Fruit fly (Drosophila melanogaster): ENCODE data around the gene Frl.

The Frl gene

DNA sequence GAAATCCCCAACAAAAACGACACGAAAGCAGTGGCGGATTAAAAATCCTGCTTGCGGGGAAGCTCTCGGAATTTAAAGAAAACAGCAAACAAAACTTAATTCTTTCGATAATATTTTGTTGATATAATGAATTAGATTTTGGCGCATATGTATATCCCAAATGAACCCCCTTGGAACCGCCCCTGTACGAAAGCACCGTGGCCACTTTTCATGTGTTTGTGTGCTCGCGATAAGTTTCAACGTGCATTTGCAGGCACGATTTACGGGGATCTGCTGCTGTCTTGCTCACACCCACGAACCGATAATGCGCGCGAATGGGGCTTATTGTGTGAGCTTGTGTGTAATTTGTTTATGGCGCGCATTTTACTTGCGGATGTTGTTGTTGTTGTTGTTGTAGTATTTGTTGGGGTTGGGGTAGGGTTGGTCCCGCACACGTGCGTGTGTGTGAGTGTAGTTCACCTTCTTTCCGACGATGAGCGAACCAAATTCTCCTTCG, 48.0 kb upstream of the Frl start (continued):
- TF ChIP-seq CG4617 (GFP tag; optimal IDR thresholded peaks at IDR 0.05; ENCODE audit: borderline replicate concordance) (no peak), CG2875 (GFP tag; optimal IDR thresholded peaks at IDR 0.05) (peak; percentile 93), ind (GFP tag; optimal IDR thresholded peaks at IDR 0.05) (peak; percentile 97), sim (GFP tag; IDR thresholded peaks at IDR 0.05) (peak; percentile 61; the same call in 1 of the 2 replicates), Sry-δ (GFP tag; optimal IDR thresholded peaks at IDR 0.05) (peak; percentile 73), Aef1 (GFP tag; IDR thresholded peaks at IDR 0.05) (peak; percentile 98), CG7987 (GFP tag; optimal IDR thresholded peaks at IDR 0.05) (peak; percentile 87), CG6791 (GFP tag; IDR thresholded peaks at IDR 0.05; ENCODE audit: partially characterized antibody) (no peak), Atf6 (GFP tag; IDR thresholded peaks at IDR 0.05) (peak; percentile 92), CG9609 (GFP tag; optimal IDR thresholded peaks at IDR 0.05) (peak; percentile 96), CG32767 (GFP tag; IDR thresholded peaks at IDR 0.05) (peak; percentile 93), CG17829 (tag; optimal IDR thresholded peaks at IDR 0.05) (peak; percentile 87), E2f2 (GFP tag; IDR thresholded peaks at IDR 0.05) (peak; percentile 78), gro (GFP tag; optimal IDR thresholded peaks at IDR 0.05) (peak; percentile 93), CG34422 (GFP tag; IDR thresholded peaks at IDR 0.05) (peak; percentile 97), CG3995 (GFP tag; optimal IDR thresholded peaks at IDR 0.05) (peak; percentile 65), CG10209 (GFP tag; optimal IDR thresholded peaks at IDR 0.05) (peak; percentile 95), dpn (GFP tag; optimal IDR thresholded peaks at IDR 0.05) (peak; percentile 97), CG8089 (GFP tag; optimal IDR thresholded peaks at IDR 0.05) (peak; percentile 91), Sox100B (GFP tag; optimal IDR thresholded peaks at IDR 0.05) (peak; percentile 93), CG13123 (GFP tag; optimal IDR thresholded peaks at IDR 0.05) (peak; percentile 90), CG17361 (GFP tag; IDR thresholded peaks at IDR 0.05) (peak; percentile 96), Usf (GFP tag; optimal IDR thresholded peaks at IDR 0.05) (peak; percentile 66), sna (GFP tag; IDR thresholded peaks at IDR 0.05; ENCODE audit: partially characterized antibody) (no peak), CG7786 (GFP tag; optimal IDR thresholded peaks at IDR 0.05) (peak; percentile 97), tna (GFP tag; IDR thresholded peaks at IDR 0.05; ENCODE audit: partially characterized antibody) (no peak), gcm2 (GFP tag; optimal IDR thresholded peaks at IDR 0.05) (peak; percentile 94), CG3407 (GFP tag; optimal IDR thresholded peaks at IDR 0.05) (peak; percentile 93), CG11504 (tag; optimal IDR thresholded peaks at IDR 0.05) (peak; percentile 96), aop (GFP tag; IDR thresholded peaks at IDR 0.05) (peak; percentile 94), mld (GFP tag; IDR thresholded peaks at IDR 0.05; ENCODE audit: partially characterized antibody) (no peak), corto (GFP tag; optimal IDR thresholded peaks at IDR 0.05) (peak; percentile 91), Nf-YC (tag; optimal IDR thresholded peaks at IDR 0.05) (peak; percentile 44), CG12744 (GFP tag; optimal IDR thresholded peaks at IDR 0.05) (peak; percentile 83), CG3281 (GFP tag; optimal IDR thresholded peaks at IDR 0.05) (peak; percentile 93), CG30431 (GFP tag; optimal IDR thresholded peaks at IDR 0.05) (peak; percentile 93), jing (GFP tag; optimal IDR thresholded peaks at IDR 0.05) (peak; percentile 93), GATAe (GFP tag; conservative IDR thresholded peaks at IDR 0.05) (peak; percentile 83), mam (GFP tag; optimal IDR thresholded peaks at IDR 0.05) (peak; percentile 97), C15 (GFP tag; IDR thresholded peaks at IDR 0.05) (peak; percentile 83; the same call in 2 of the 3 replicates), oc (tag; optimal IDR thresholded peaks at IDR 0.05) (peak; percentile 97), CG8944 (GFP tag; optimal IDR thresholded peaks at IDR 0.05) (peak; percentile 96), CG31224 (GFP tag; IDR thresholded peaks at IDR 0.05) (peak; percentile 76), cato (GFP tag; optimal IDR thresholded peaks at IDR 0.05; ENCODE audit: borderline replicate concordance) (peak; percentile 91), CG11247 (GFP tag; IDR thresholded peaks at IDR 0.05) (peak; percentile 91), maf-S (GFP tag; optimal IDR thresholded peaks at IDR 0.05) (peak; percentile 92), vnd (GFP tag; IDR thresholded peaks at IDR 0.05; ENCODE audit: partially characterized antibody) (no peak), CG6689 (GFP tag; IDR thresholded peaks at IDR 0.05) (peak; percentile 93), CG10565 (GFP tag; optimal IDR thresholded peaks at IDR 0.05) (peak; percentile 87), wdn (GFP tag; IDR thresholded peaks at IDR 0.05) (peak; percentile 87), D19A (tag; optimal IDR thresholded peaks at IDR 0.05) (peak; percentile 90)
